Fruit fly (Drosophila melanogaster) whole organism: ENCODE measurements around the gene CG11151.

Experiments used
- Dll ChIP-seq: fragments of >200 bp; optimal IDR thresholded peaks from 2 replicates; lab custom pipeline; 2017
- psq ChIP-seq: fragments of >200 bp; optimal IDR thresholded peaks from 2 replicates; lab custom pipeline; 2017

DNA sequence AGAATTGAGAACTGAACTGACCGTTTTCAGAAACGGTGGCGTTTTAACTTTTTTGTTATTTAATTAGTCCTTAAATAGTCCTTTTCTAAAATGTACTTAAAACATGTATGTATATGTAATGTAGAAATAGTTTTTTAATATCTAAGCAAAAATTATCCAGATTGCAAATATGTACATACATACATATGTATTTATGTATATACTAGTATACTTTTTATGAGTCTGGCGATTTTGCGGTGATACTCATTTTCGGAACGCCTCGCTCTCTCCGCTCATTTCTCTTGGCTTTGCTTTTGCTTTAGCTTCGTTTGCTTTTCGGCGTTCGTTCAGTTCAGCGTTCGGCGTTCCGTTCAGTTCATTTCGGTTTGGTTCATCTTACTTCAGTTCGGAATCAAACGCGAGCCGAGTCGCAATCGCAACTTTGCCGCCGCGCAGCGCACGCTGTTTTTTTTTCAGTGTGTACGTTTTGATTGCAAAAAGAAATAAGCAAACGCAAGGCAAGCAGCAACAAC is 22.9 kb downstream of the CG11151 start, which contains the start of gene rdgB:
- no peak for TF ChIP-seq psq
- no peak for TF ChIP-seq Dll
